Worm (Caenorhabditis elegans): ENCODE measurements around the gene str-15.

- no peak for TF ChIP-seq ama-1 (optimal IDR thresholded peaks at IDR 0.05)
- TF ChIP-seq tra-4 (tag; optimal IDR thresholded peaks at IDR 0.05) = no peak
- TF ChIP-seq ets-7 (tag; optimal IDR thresholded peaks at IDR 0.05) = no peak
- TF ChIP-seq hnd-1 (tag; optimal IDR thresholded peaks at IDR 0.05) = no peak
- no peak for TF ChIP-seq sea-1 (GFP tag; conservative IDR thresholded peaks at IDR 0.05)
- TF ChIP-seq tbx-11 (GFP tag; IDR thresholded peaks at IDR 0.05) = no peak
Observed at ce11 chrV:16455065-16455464, 3.5 kb downstream of the str-15 start, which contains the start of gene str-14.

Measured in whole organism, early embryonic.